Worm (Caenorhabditis elegans) whole organism, young adult: ENCODE data around the gene F48G7.12.

Experiments used
- B0019.2 ChIP-seq: fragments of 200-800 bp; sonication (Bioruptor generic); conservative IDR thresholded peaks from 2 replicates; pipeline ENCODE4 v1.3.6; 2022; ENCODE audit warnings: missing genetic modification reagents, missing genetic modification characterization, missing compliant biosample characterization
- B0035.1 ChIP-seq: sonication (generic microtip); optimal IDR thresholded peaks from 2 replicates; lab custom pipeline; 2016; ENCODE audit warnings: missing genetic modification characterization, mild to moderate bottlenecking, missing compliant biosample characterization, missing genotype, missing genetic modification reagents
- F57A8.1 ChIP-seq: fragments of 200-800 bp; sonication (Bioruptor generic); optimal IDR thresholded peaks from 2 replicates; lab custom pipeline; 2018; ENCODE audit warnings: mild to moderate bottlenecking, missing genetic modification characterization, moderate library complexity, missing compliant biosample characterization
- Y53G8AR.9 ChIP-seq: fragments of 200-800 bp; sonication (Bioruptor generic); conservative IDR thresholded peaks from 2 replicates; pipeline ENCODE4 v1.3.6; 2022; ENCODE audit warnings: missing genetic modification reagents, missing genetic modification characterization, missing compliant biosample characterization
- akir-1 ChIP-seq: fragments of 200-800 bp; sonication (Bioruptor generic); optimal IDR thresholded peaks from 2 replicates; lab custom pipeline; 2018; ENCODE audit warnings: mild to moderate bottlenecking, missing genetic modification characterization, moderate library complexity, missing compliant biosample characterization
- bed-2 ChIP-seq: fragments of 200-800 bp; sonication (Bioruptor generic); IDR thresholded peaks from 2 replicates; pipeline ENCODE4 v1.3.6; 2022; ENCODE audit warnings: missing genetic modification reagents, missing genetic modification characterization, missing compliant biosample characterization
- ceh-27 ChIP-seq: fragments of 200-800 bp; sonication (Bioruptor generic); optimal IDR thresholded peaks from 2 replicates; lab custom pipeline; 2018; ENCODE audit warnings: mild to moderate bottlenecking, missing genetic modification characterization, moderate library complexity, missing compliant biosample characterization
- dpl-1 ChIP-seq: fragments of 150-350 bp; optimal IDR thresholded peaks from 2 replicates; lab custom pipeline; 2014; ENCODE audit warnings: missing biosample characterization, missing genetic modification reagents, missing genetic modification characterization
- egl-44 ChIP-seq: fragments of 200-800 bp; sonication (Bioruptor generic); IDR thresholded peaks from 2 replicates; pipeline ENCODE4 v1.3.6; 2022; ENCODE audit warnings: missing genetic modification reagents, missing genetic modification characterization, missing compliant biosample characterization
- ets-4 ChIP-seq: fragments of 200-800 bp; sonication (Bioruptor generic); optimal IDR thresholded peaks from 2 replicates; lab custom pipeline; 2018; ENCODE audit warnings: mild to moderate bottlenecking, missing genetic modification characterization, missing compliant biosample characterization
- hmg-20 ChIP-seq: fragments of 200-800 bp; sonication (Bioruptor generic); IDR thresholded peaks from 2 replicates; pipeline ENCODE4 v1.3.6; 2022; ENCODE audit warnings: missing genetic modification reagents, missing genetic modification characterization, missing compliant biosample characterization
- lin-35 ChIP-seq, 3 experiments: fragments of 150-350 bp in 2 of 3; sonication (generic microtip) in 1 of 3; optimal IDR thresholded peaks; 2 replicates each; lab custom pipeline; 2014 to 2018; ENCODE audit warnings: missing biosample characterization in 3 of 3, missing genetic modification characterization in 3 of 3, missing genetic modification reagents in 3 of 3
- lin-40 ChIP-seq: sonication (generic microtip); optimal IDR thresholded peaks from 2 replicates; lab custom pipeline; 2016; ENCODE audit warnings: missing genetic modification characterization, mild to moderate bottlenecking, missing compliant biosample characterization, missing genotype, missing genetic modification reagents
- lin-54 ChIP-seq: fragments of 200-800 bp; sonication (Bioruptor generic); optimal IDR thresholded peaks from 2 replicates; lab custom pipeline; 2018; ENCODE audit warnings: mild to moderate bottlenecking, missing genetic modification characterization, missing compliant biosample characterization
- lir-1 ChIP-seq: fragments of 200-800 bp; sonication (Bioruptor generic); conservative IDR thresholded peaks from 2 replicates; pipeline ENCODE4 v1.3.6; 2022; ENCODE audit warnings: missing genetic modification reagents, missing genetic modification characterization, missing compliant biosample characterization
- lsl-1 ChIP-seq: fragments of 200-800 bp; sonication (Bioruptor generic); optimal IDR thresholded peaks from 2 replicates; lab custom pipeline; 2018; ENCODE audit warnings: mild to moderate bottlenecking, missing genetic modification characterization, moderate library complexity, missing compliant biosample characterization
- lsy-27 ChIP-seq: sonication (generic microtip); optimal IDR thresholded peaks from 2 replicates; lab custom pipeline; 2017; ENCODE audit warnings: missing genetic modification characterization, mild to moderate bottlenecking, missing compliant biosample characterization, antibody characterized with exemption, missing genotype, borderline replicate concordance; ENCODE audit not compliant: insufficient read depth
- nfyb-1 ChIP-seq: fragments of 200-800 bp; sonication (Bioruptor generic); IDR thresholded peaks from 2 replicates; pipeline ENCODE4 v1.3.6; 2022; ENCODE audit warnings: missing genetic modification reagents, missing genetic modification characterization, missing compliant biosample characterization
- sdz-38 ChIP-seq: sonication (generic microtip); optimal IDR thresholded peaks from 2 replicates; lab custom pipeline; 2016; ENCODE audit warnings: missing genotype, missing genetic modification characterization, missing compliant biosample characterization
- ztf-22 ChIP-seq: fragments of 200-800 bp; sonication (Bioruptor generic); optimal IDR thresholded peaks from 2 replicates; lab custom pipeline; 2018; ENCODE audit warnings: mild to moderate bottlenecking, missing genetic modification characterization, moderate library complexity, missing compliant biosample characterization
- ztf-26 ChIP-seq: sonication (generic microtip); optimal IDR thresholded peaks from 2 replicates; lab custom pipeline; 2017; ENCODE audit warnings: missing genetic modification characterization, missing compliant biosample characterization

The F48G7.12 gene

DNA sequence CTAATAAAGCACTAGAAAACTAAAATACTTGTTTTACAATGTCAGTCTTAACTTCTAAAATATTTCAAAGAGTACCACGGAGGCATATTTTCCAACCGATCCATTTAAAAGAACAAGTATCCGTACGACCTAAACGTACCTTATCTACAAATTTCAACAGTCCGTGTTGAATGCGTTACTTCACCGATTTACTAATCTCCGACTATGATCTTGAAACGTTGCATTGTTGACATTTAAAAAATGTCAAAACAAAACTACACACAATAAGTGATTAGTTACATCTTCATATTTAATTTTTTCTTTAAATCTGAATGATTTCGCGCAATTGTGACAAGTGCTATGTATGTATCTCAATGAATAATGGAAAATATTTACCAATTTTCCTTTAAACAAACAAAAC lies 48.2 kb downstream of the F48G7.12 start:
- TF ChIP-seq lsy-27 (tag; lab: Kevin White, UChicago) = no peak
- TF ChIP-seq lir-1 (GFP tag; lab: Robert Waterston, UW) = no peak
- TF ChIP-seq ceh-27 (GFP tag; lab: Kevin White, UChicago) = no peak
- TF ChIP-seq ztf-26 (tag; lab: Kevin White, UChicago) = no peak
- TF ChIP-seq egl-44 = no peak
- no peak for TF ChIP-seq Y53G8AR.9 (GFP tag; lab: Robert Waterston, UW)
- no peak for TF ChIP-seq lin-35 (GFP tag; optimal IDR thresholded peaks at IDR 0.05; lab: Kevin White, UChicago)
- TF ChIP-seq dpl-1 = no peak
- TF ChIP-seq hmg-20 (GFP tag; lab: Robert Waterston, UW) = no peak
- TF ChIP-seq, all 124 proteins: peak for 0

DNA sequence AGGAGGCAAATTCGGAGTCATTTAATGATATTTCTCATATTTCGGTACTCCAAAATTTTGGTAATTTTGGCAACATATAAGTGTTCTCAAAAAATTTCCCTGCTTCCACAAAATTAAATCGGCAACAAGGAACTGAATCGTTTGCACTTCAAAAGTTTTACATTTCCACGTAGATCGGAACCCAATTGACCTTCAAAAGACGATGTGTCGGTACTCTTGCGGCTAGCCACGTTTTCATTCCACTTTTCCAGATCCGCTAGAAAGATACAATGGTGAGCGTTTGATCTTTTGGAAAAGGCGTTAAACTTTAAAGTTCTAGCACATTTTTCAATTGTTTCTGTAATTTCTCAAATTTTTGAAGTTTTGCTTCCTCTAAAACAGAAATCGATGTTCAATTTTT lies 49.1 kb downstream of the F48G7.12 start:
- TF ChIP-seq B0019.2 (GFP tag; lab: Robert Waterston, UW) (no peak), lin-40 (tag; lab: Kevin White, UChicago) (no peak), bed-2 (no peak), sdz-38 (tag; lab: Kevin White, UChicago) (no peak), akir-1 (no peak), ztf-22 (GFP tag; lab: Kevin White, UChicago) (no peak), lin-54 (GFP tag; lab: Kevin White, UChicago) (no peak), ets-4 (GFP tag; lab: Kevin White, UChicago) (no peak), B0035.1 (tag; lab: Kevin White, UChicago) (no peak), F57A8.1 (GFP tag; lab: Kevin White, UChicago) (no peak), nfyb-1 (GFP tag; lab: Robert Waterston, UW) (no peak), lsl-1 (GFP tag; lab: Kevin White, UChicago) (no peak)
